4 fruit fly cellular contexts compared by ENCODE assay signal in genomic region chr2L:6683992-6684882, dm6.
TF ChIP-seq lines count a peak whose summit lies in the region.

Nhe3 (minus strand) TSS chr2L:6684364.

TF ChIP-seq in whole organism, adult, 20 proteins besides CTCF, POLR2A, EP300 and RAD21 (continued from another document):
- TF ChIP-seq CG7101 (tag; optimal IDR thresholded peaks at IDR 0.05; lab: Kevin White, UChicago) (peak; percentile 73), cnc (optimal IDR thresholded peaks at IDR 0.05; lab: Kevin White, UChicago) (no peak)

TF ChIP-seq in whole organism, embryonic, 481 proteins besides CTCF, POLR2A, EP300 and RAD21 (continued from another document and continues in another):
- peak; percentile 18 for TF ChIP-seq CG6683 (GFP tag; optimal IDR thresholded peaks at IDR 0.05; lab: Kevin White, UChicago)
- peak; percentile 60; the same call in 1 of the 2 replicates for TF ChIP-seq Bgb (GFP tag; IDR thresholded peaks at IDR 0.05; lab: Robert Waterston, UW; ENCODE audit: partially characterized antibody)
- peak; percentile 44 for TF ChIP-seq org-1 (GFP tag; optimal IDR thresholded peaks at IDR 0.05; lab: Kevin White, UChicago)
- TF ChIP-seq CG12769 (tag; optimal IDR thresholded peaks at IDR 0.05; lab: Kevin White, UChicago) = peak; percentile 75
- peak; percentile 43 for TF ChIP-seq schlank (tag; optimal IDR thresholded peaks at IDR 0.05; lab: Kevin White, UChicago)
- no peak for TF ChIP-seq Hey (tag; optimal IDR thresholded peaks at IDR 0.05; lab: Kevin White, UChicago)
- no peak for TF ChIP-seq en (GFP tag; optimal IDR thresholded peaks at IDR 0.05; lab: Kevin White, UChicago)
- peak; percentile 78 for TF ChIP-seq CG18262 (tag; optimal IDR thresholded peaks at IDR 0.05; lab: Kevin White, UChicago)
- peak; percentile 80 for TF ChIP-seq CG9817 (tag; optimal IDR thresholded peaks at IDR 0.05; lab: Kevin White, UChicago)
- peak; percentile 82 for TF ChIP-seq CG1602 (GFP tag; optimal IDR thresholded peaks at IDR 0.05; lab: Kevin White, UChicago)
- TF ChIP-seq NC2β (GFP tag; optimal IDR thresholded peaks at IDR 0.05; lab: Kevin White, UChicago) = peak; percentile 65
- peak; percentile 72 for TF ChIP-seq wor (GFP tag; IDR thresholded peaks at IDR 0.05; lab: Robert Waterston, UW)
- TF ChIP-seq ken (GFP tag; IDR thresholded peaks at IDR 0.05; lab: Robert Waterston, UW) = peak; percentile 78
- TF ChIP-seq D (optimal IDR thresholded peaks at IDR 0.05; lab: Kevin White, UChicago) = no peak
- TF ChIP-seq D (GFP tag; optimal IDR thresholded peaks at IDR 0.05; lab: Kevin White, UChicago) = peak; percentile 66
- no peak for TF ChIP-seq pros (GFP tag; optimal IDR thresholded peaks at IDR 0.05; lab: Kevin White, UChicago)
- no peak for TF ChIP-seq emc (GFP tag; optimal IDR thresholded peaks at IDR 0.05; lab: Kevin White, UChicago)
- TF ChIP-seq wek (GFP tag; optimal IDR thresholded peaks at IDR 0.05; lab: Kevin White, UChicago) = no peak
- TF ChIP-seq CG3163 (GFP tag; optimal IDR thresholded peaks at IDR 0.05; lab: Kevin White, UChicago) = peak; percentile 44
- peak; percentile 87 for TF ChIP-seq mam (GFP tag; optimal IDR thresholded peaks at IDR 0.05; lab: Kevin White, UChicago)
- TF ChIP-seq CG42726 (GFP tag; IDR thresholded peaks at IDR 0.05; lab: Robert Waterston, UW; ENCODE audit: partially characterized antibody) = no peak
- peak; percentile 73 for TF ChIP-seq CG1233 (GFP tag; optimal IDR thresholded peaks at IDR 0.05; lab: Kevin White, UChicago)
- peak; percentile 49 for TF ChIP-seq slou (GFP tag; optimal IDR thresholded peaks at IDR 0.05; lab: Kevin White, UChicago)
- TF ChIP-seq CG17612 (GFP tag; IDR thresholded peaks at IDR 0.05; lab: Robert Waterston, UW) = peak; percentile 59; the same call in 1 of the 2 replicates
- TF ChIP-seq Dip2 (GFP tag; IDR thresholded peaks at IDR 0.05; lab: Robert Waterston, UW) = peak; percentile 95
- TF ChIP-seq maf-S (GFP tag; optimal IDR thresholded peaks at IDR 0.05; lab: Kevin White, UChicago) = peak; percentile 59
- no peak for TF ChIP-seq cad (GFP tag; optimal IDR thresholded peaks at IDR 0.05; lab: Kevin White, UChicago)
- TF ChIP-seq phol (tag; optimal IDR thresholded peaks at IDR 0.05; lab: Kevin White, UChicago) = peak; percentile 81
- TF ChIP-seq kay (GFP tag; optimal IDR thresholded peaks at IDR 0.05; lab: Kevin White, UChicago) = peak; percentile 74
- peak; percentile 74 for TF ChIP-seq Gug (GFP tag; IDR thresholded peaks at IDR 0.05; lab: Robert Waterston, UW)
- peak; percentile 71 for TF ChIP-seq odd (GFP tag; optimal IDR thresholded peaks at IDR 0.05; lab: Kevin White, UChicago)
- peak; percentile 74 for TF ChIP-seq CG9797 (GFP tag; optimal IDR thresholded peaks at IDR 0.05; lab: Kevin White, UChicago)
- no peak for TF ChIP-seq Neu2 (GFP tag; optimal IDR thresholded peaks at IDR 0.05; lab: Kevin White, UChicago; ENCODE audit: borderline replicate concordance)
- peak; percentile 85 for TF ChIP-seq lmd (GFP tag; IDR thresholded peaks at IDR 0.05; lab: Robert Waterston, UW)
- no peak for TF ChIP-seq prd (optimal IDR thresholded peaks at IDR 0.05; lab: Kevin White, UChicago)
- TF ChIP-seq prd (GFP tag; IDR thresholded peaks at IDR 0.05; lab: Robert Waterston, UW) = peak; percentile 90
- no peak for TF ChIP-seq eve (GFP tag; optimal IDR thresholded peaks at IDR 0.05; lab: Kevin White, UChicago)
- TF ChIP-seq CG17385 (GFP tag; optimal IDR thresholded peaks at IDR 0.05; lab: Kevin White, UChicago) = peak; percentile 71
- peak; percentile 82 for TF ChIP-seq tgo (GFP tag; IDR thresholded peaks at IDR 0.05; lab: Robert Waterston, UW)
- peak; percentile 51 for TF ChIP-seq CG8089 (GFP tag; optimal IDR thresholded peaks at IDR 0.05; lab: Kevin White, UChicago)
- no peak for TF ChIP-seq Sox102F (GFP tag; optimal IDR thresholded peaks at IDR 0.05; lab: Kevin White, UChicago)
- TF ChIP-seq CG10543 (GFP tag; optimal IDR thresholded peaks at IDR 0.05; lab: Kevin White, UChicago) = peak; percentile 75
- peak; percentile 76 for TF ChIP-seq slp2 (GFP tag; optimal IDR thresholded peaks at IDR 0.05; lab: Kevin White, UChicago)

TF ChIP-seq in whole organism, prepupa, 60 proteins besides CTCF, POLR2A, EP300 and RAD21 (continued from another document):
- TF ChIP-seq acj6 (GFP tag; optimal IDR thresholded peaks at IDR 0.05; lab: Kevin White, UChicago) = peak; percentile 82
- no peak for TF ChIP-seq CG4318 (GFP tag; optimal IDR thresholded peaks at IDR 0.05; lab: Kevin White, UChicago)
- peak; percentile 87 for TF ChIP-seq svp (GFP tag; lab: Kevin White, UChicago)
- no peak for TF ChIP-seq CG11762 (GFP tag; optimal IDR thresholded peaks at IDR 0.05; lab: Kevin White, UChicago; ENCODE audit: insufficient read depth)
- TF ChIP-seq cyc (GFP tag; optimal IDR thresholded peaks at IDR 0.05; lab: Kevin White, UChicago) = peak; percentile 82
- no peak for TF ChIP-seq Lpt (GFP tag; optimal IDR thresholded peaks at IDR 0.05; lab: Kevin White, UChicago)
- no peak for TF ChIP-seq Ets96B (tag; optimal IDR thresholded peaks at IDR 0.05; lab: Kevin White, UChicago)
- TF ChIP-seq OdsH (GFP tag; optimal IDR thresholded peaks at IDR 0.05; lab: Kevin White, UChicago) = no peak
- TF ChIP-seq Hr4 (GFP tag; optimal IDR thresholded peaks at IDR 0.05; lab: Kevin White, UChicago) = peak; percentile 80
- TF ChIP-seq eg (GFP tag; IDR thresholded peaks at IDR 0.05; lab: Robert Waterston, UW) = peak; percentile 80
- TF ChIP-seq CG9139 (GFP tag; optimal IDR thresholded peaks at IDR 0.05; lab: Kevin White, UChicago) = no peak
- TF ChIP-seq ss (GFP tag; optimal IDR thresholded peaks at IDR 0.05; lab: Kevin White, UChicago) = no peak
- TF ChIP-seq CG3919 (GFP tag; optimal IDR thresholded peaks at IDR 0.05; lab: Kevin White, UChicago) = no peak
- no peak for TF ChIP-seq CG10669 (GFP tag; optimal IDR thresholded peaks at IDR 0.05; lab: Kevin White, UChicago)
- TF ChIP-seq CG15336 (GFP tag; IDR thresholded peaks at IDR 0.05; lab: Robert Waterston, UW) = peak; percentile 61; the same call in 1 of the 2 replicates
- peak; percentile 94 for TF ChIP-seq CG11902 (GFP tag; optimal IDR thresholded peaks at IDR 0.05; lab: Kevin White, UChicago)
- TF ChIP-seq CG3032 (tag; optimal IDR thresholded peaks at IDR 0.05; lab: Kevin White, UChicago) = peak; percentile 71
- TF ChIP-seq CG32006 (GFP tag; optimal IDR thresholded peaks at IDR 0.05; lab: Kevin White, UChicago) = no peak
- TF ChIP-seq lz (GFP tag; optimal IDR thresholded peaks at IDR 0.05; lab: Kevin White, UChicago) = peak; percentile 90
- TF ChIP-seq CG8632 (GFP tag; optimal IDR thresholded peaks at IDR 0.05; lab: Kevin White, UChicago) = peak; percentile 73
- TF ChIP-seq net (GFP tag; optimal IDR thresholded peaks at IDR 0.05; lab: Kevin White, UChicago) = no peak
- peak; percentile 70 for TF ChIP-seq CG8319 (GFP tag; optimal IDR thresholded peaks at IDR 0.05; lab: Kevin White, UChicago)
- TF ChIP-seq CG6854 (GFP tag; optimal IDR thresholded peaks at IDR 0.05; lab: Kevin White, UChicago) = peak; percentile 9
- TF ChIP-seq fkh (GFP tag; optimal IDR thresholded peaks at IDR 0.05; lab: Kevin White, UChicago) = peak; percentile 45
- peak; percentile 27 for TF ChIP-seq fd59A (GFP tag; optimal IDR thresholded peaks at IDR 0.05; lab: Kevin White, UChicago)
- no peak for TF ChIP-seq spab (GFP tag; optimal IDR thresholded peaks at IDR 0.05; lab: Kevin White, UChicago)
- peak; percentile 84 for TF ChIP-seq Sox14 (GFP tag; optimal IDR thresholded peaks at IDR 0.05; lab: Kevin White, UChicago)
- TF ChIP-seq Sox102F (GFP tag; optimal IDR thresholded peaks at IDR 0.05; lab: Kevin White, UChicago) = no peak
- peak; percentile 94 for TF ChIP-seq Eip78C (GFP tag; lab: Kevin White, UChicago)
- peak; percentile 63 for TF ChIP-seq vri (GFP tag; optimal IDR thresholded peaks at IDR 0.05; lab: Kevin White, UChicago)
- peak; percentile 40 for TF ChIP-seq Gug (GFP tag; IDR thresholded peaks at IDR 0.05; lab: Robert Waterston, UW)
- peak; percentile 32 for TF ChIP-seq pdm3 (GFP tag; optimal IDR thresholded peaks at IDR 0.05; lab: Kevin White, UChicago)
- peak; percentile 62; the same call in 1 of the 2 replicates for TF ChIP-seq CG11294 (GFP tag; IDR thresholded peaks at IDR 0.05; lab: Robert Waterston, UW)
- peak; percentile 85 for TF ChIP-seq CG1621 (tag; optimal IDR thresholded peaks at IDR 0.05; lab: Kevin White, UChicago)
- TF ChIP-seq Ets21C (GFP tag; optimal IDR thresholded peaks at IDR 0.05; lab: Kevin White, UChicago) = peak; percentile 73
- TF ChIP-seq CG16779 (tag; optimal IDR thresholded peaks at IDR 0.05; lab: Kevin White, UChicago) = no peak
- TF ChIP-seq CG6276 (GFP tag; optimal IDR thresholded peaks at IDR 0.05; lab: Kevin White, UChicago) = no peak
- no peak for TF ChIP-seq CG10631 (GFP tag; optimal IDR thresholded peaks at IDR 0.05; lab: Kevin White, UChicago)
- TF ChIP-seq Hr39 (GFP tag; optimal IDR thresholded peaks at IDR 0.05; lab: Kevin White, UChicago) = peak; percentile 86
- TF ChIP-seq fd85E (GFP tag; optimal IDR thresholded peaks at IDR 0.05; lab: Kevin White, UChicago) = no peak
- TF ChIP-seq topi (GFP tag; optimal IDR thresholded peaks at IDR 0.05; lab: Kevin White, UChicago) = peak; percentile 81
- TF ChIP-seq Eip93F (GFP tag; optimal IDR thresholded peaks at IDR 0.05; lab: Kevin White, UChicago) = peak; percentile 25

TF ChIP-seq in whole organism, wandering third instar larva, 38 proteins besides CTCF, POLR2A, EP300 and RAD21 (continued from another document):
- TF ChIP-seq woc (GFP tag; optimal IDR thresholded peaks at IDR 0.05; lab: Kevin White, UChicago) = peak; percentile 76
- TF ChIP-seq Dif (GFP tag; optimal IDR thresholded peaks at IDR 0.05; lab: Kevin White, UChicago; ENCODE audit: partially characterized antibody) = no peak
- no peak for TF ChIP-seq CG32264 (GFP tag; optimal IDR thresholded peaks at IDR 0.05; lab: Kevin White, UChicago)
- TF ChIP-seq Hr78 (GFP tag; optimal IDR thresholded peaks at IDR 0.05; lab: Kevin White, UChicago) = no peak
- peak; percentile 80 for TF ChIP-seq br (GFP tag; optimal IDR thresholded peaks at IDR 0.05; lab: Kevin White, UChicago)
- peak; percentile 44 for TF ChIP-seq Hr83 (GFP tag; optimal IDR thresholded peaks at IDR 0.05; lab: Kevin White, UChicago; ENCODE audit: poor library complexity, severe bottlenecking)
- TF ChIP-seq CG9705 (GFP tag; optimal IDR thresholded peaks at IDR 0.05; lab: Kevin White, UChicago) = peak; percentile 53
- TF ChIP-seq foxo (GFP tag; optimal IDR thresholded peaks at IDR 0.05; lab: Kevin White, UChicago) = peak in 1 of 2 experiments; percentile 84
- peak; percentile 86 for TF ChIP-seq sv (GFP tag; optimal IDR thresholded peaks at IDR 0.05; lab: Kevin White, UChicago)
- no peak for TF ChIP-seq GATAd (GFP tag; optimal IDR thresholded peaks at IDR 0.05; lab: Kevin White, UChicago)
- TF ChIP-seq jim (GFP tag; optimal IDR thresholded peaks at IDR 0.05; lab: Kevin White, UChicago) = peak; percentile 61
- peak; percentile 68 for TF ChIP-seq Jra (GFP tag; optimal IDR thresholded peaks at IDR 0.05; lab: Kevin White, UChicago)
- TF ChIP-seq sage (GFP tag; optimal IDR thresholded peaks at IDR 0.05; lab: Kevin White, UChicago) = peak; percentile 24
- TF ChIP-seq Hnf4 (GFP tag; optimal IDR thresholded peaks at IDR 0.05; lab: Kevin White, UChicago) = peak; percentile 75
- TF ChIP-seq brk (GFP tag; optimal IDR thresholded peaks at IDR 0.05; lab: Kevin White, UChicago) = no peak
